ENCODE assay signal across 5 worm cellular contexts in genomic region chrIII:1610938-1611337, ce11.
TF ChIP-seq lines count a peak whose summit lies in the region.

No protein-coding gene starts in this region.

TF ChIP-seq in whole organism, L3 larva, 47 proteins besides CTCF, POLR2A, EP300 and RAD21:
- TF ChIP-seq ceh-28 (tag; optimal IDR thresholded peaks at IDR 0.05; lab: Kevin White, UChicago) (peak; percentile 60), zag-1 (tag; optimal IDR thresholded peaks at IDR 0.05; lab: Kevin White, UChicago) (no peak)

TF ChIP-seq in whole organism, L4 larva, 104 proteins besides CTCF, POLR2A, EP300 and RAD21:
- no peak for TF ChIP-seq hif-1 (tag; optimal IDR thresholded peaks at IDR 0.05; lab: Kevin White, UChicago)
- peak; percentile 54 for TF ChIP-seq ceh-28 (tag; optimal IDR thresholded peaks at IDR 0.05; lab: Kevin White, UChicago)

TF ChIP-seq in whole organism, late embryonic, 69 proteins besides CTCF, POLR2A, EP300 and RAD21:
- TF ChIP-seq ceh-48 (tag; optimal IDR thresholded peaks at IDR 0.05; lab: Kevin White, UChicago), result peak; percentile 28
- TF ChIP-seq hlh-30 (tag; optimal IDR thresholded peaks at IDR 0.05; lab: Kevin White, UChicago; ENCODE audit: insufficient read depth), result no peak

TF ChIP-seq in whole organism, midembryonic, 9 proteins besides CTCF, POLR2A, EP300 and RAD21:
- TF ChIP-seq T22C8.4 (GFP tag; IDR thresholded peaks at IDR 0.05; lab: Robert Waterston, UW) (peak; percentile 59), ztf-29 (GFP tag; IDR thresholded peaks at IDR 0.05; lab: Robert Waterston, UW) (no peak)

TF ChIP-seq in whole organism, young adult, 124 proteins besides CTCF, POLR2A, EP300 and RAD21:
- TF ChIP-seq attf-5 (GFP tag; optimal IDR thresholded peaks at IDR 0.05; lab: Kevin White, UChicago) (no peak), mel-28 (tag; optimal IDR thresholded peaks at IDR 0.05; lab: Kevin White, UChicago; ENCODE audit: borderline replicate concordance) (no peak), mcd-1 (GFP tag; IDR thresholded peaks at IDR 0.05; lab: Robert Waterston, UW) (peak; percentile 27; the same call in 1 of the 2 replicates), let-607 (tag; optimal IDR thresholded peaks at IDR 0.05; lab: Kevin White, UChicago) (no peak), repo-1 (tag; optimal IDR thresholded peaks at IDR 0.05; lab: Kevin White, UChicago) (no peak), dox-1 (GFP tag; IDR thresholded peaks at IDR 0.05; lab: Robert Waterston, UW) (no peak), snpc-1.3 (tag; optimal IDR thresholded peaks at IDR 0.05; lab: Kevin White, UChicago; ENCODE audit: insufficient read depth) (no peak), snpc-3.4 (tag; optimal IDR thresholded peaks at IDR 0.05; lab: Kevin White, UChicago) (no peak)
